Worm (Caenorhabditis elegans) whole organism, L4 larva: ENCODE data around the gene F38A1.15.

Experiments
- Y75B8A.6 ChIP-seq: fragments of 200-800 bp; sonication (Bioruptor generic); IDR thresholded peaks from 2 replicates; pipeline ENCODE4 v1.3.6; 2022; ENCODE audit warnings: missing genetic modification reagents, missing genetic modification characterization, missing compliant biosample characterization
- aly-2 ChIP-seq: sonication (generic microtip); optimal IDR thresholded peaks from 2 replicates; lab custom pipeline; 2018; ENCODE audit warnings: missing biosample characterization, missing genetic modification characterization
- attf-4 ChIP-seq: sonication (generic microtip); optimal IDR thresholded peaks from 3 replicates; lab custom pipeline; 2017; ENCODE audit warnings: missing biosample characterization, missing genetic modification characterization
- ceh-28 ChIP-seq: fragments of 150-350 bp; optimal IDR thresholded peaks from 2 replicates; lab custom pipeline; 2014; ENCODE audit warnings: missing biosample characterization, missing genetic modification reagents, missing genetic modification characterization
- hif-1 ChIP-seq, 2 experiments: sonication (generic microtip); optimal IDR thresholded peaks; 2 replicates each; lab custom pipeline; 2016 to 2017; ENCODE audit warnings: missing compliant biosample characterization in 2 of 2, missing genetic modification characterization in 2 of 2, missing genetic modification reagents in 2 of 2, missing genotype in 2 of 2, mild to moderate bottlenecking in 1 of 2
- jun-1 ChIP-seq: fragments of 150-350 bp; optimal IDR thresholded peaks from 2 replicates; lab custom pipeline; 2014; ENCODE audit warnings: missing biosample characterization, missing genetic modification reagents, missing genetic modification characterization
- lin-13 ChIP-seq: fragments of 150-350 bp; optimal IDR thresholded peaks from 2 replicates; lab custom pipeline; 2014; ENCODE audit warnings: missing biosample characterization, missing genetic modification reagents, missing genetic modification characterization
- lsy-2 ChIP-seq, 2 experiments: fragments of 150-350 bp in 1 of 2; sonication (generic microtip) in 1 of 2; optimal IDR thresholded peaks; 2 replicates each; lab custom pipeline; 2014 to 2017; ENCODE audit warnings: missing biosample characterization in 2 of 2, missing genetic modification characterization in 2 of 2
- nhr-237 ChIP-seq: sonication (generic microtip); optimal IDR thresholded peaks from 2 replicates; lab custom pipeline; 2017; ENCODE audit warnings: missing biosample characterization, missing genetic modification characterization
- pha-4 ChIP-seq, 2 experiments: fragments of 150-350 bp in 1 of 2; fragments of 200-800 bp in 1 of 2; sonication (Bioruptor generic) in 1 of 2; IDR thresholded peaks in 1 of 2; optimal IDR thresholded peaks in 1 of 2; 2 replicates each; pipeline versions ENCODE4 v1.3.6 to Lab custom; 2014 to 2022; ENCODE audit warnings: missing genetic modification characterization in 2 of 2, missing genetic modification reagents in 2 of 2, missing biosample characterization in 1 of 2, missing compliant biosample characterization in 1 of 2
- pqm-1 ChIP-seq: sonication (generic microtip); optimal IDR thresholded peaks from 2 replicates; lab custom pipeline; 2017; ENCODE audit warnings: missing biosample characterization, missing genetic modification characterization
- zip-11 ChIP-seq: fragments of 200-800 bp; sonication (Bioruptor generic); IDR thresholded peaks from 2 replicates; pipeline ENCODE4 v1.3.6; 2022; ENCODE audit warnings: missing genetic modification characterization, missing compliant biosample characterization
- ztf-11 ChIP-seq: fragments of 150-350 bp; optimal IDR thresholded peaks from 2 replicates; lab custom pipeline; 2014; ENCODE audit warnings: missing biosample characterization, missing genetic modification characterization

ce11 chrIV:1209320-1209719, 33.9 kb downstream of the F38A1.15 start:
- no peak for TF ChIP-seq aly-2
- no peak for TF ChIP-seq pha-4 (GFP tag; IDR thresholded peaks at IDR 0.05; lab: Robert Waterston, UW)
- TF ChIP-seq pha-4 (tag; optimal IDR thresholded peaks at IDR 0.05; lab: Kevin White, UChicago) = no peak
- no peak for TF ChIP-seq jun-1 (tag; lab: Kevin White, UChicago)
- no peak for TF ChIP-seq ceh-28
- TF ChIP-seq pqm-1 (tag; lab: Kevin White, UChicago) = no peak
- no peak for TF ChIP-seq attf-4 (tag; lab: Kevin White, UChicago)
- no peak for TF ChIP-seq zip-11 (GFP tag; lab: Robert Waterston, UW)
- TF ChIP-seq lsy-2 (tag; optimal IDR thresholded peaks at IDR 0.05; lab: Kevin White, UChicago) = no peak
- no peak for TF ChIP-seq hif-1 (tag; optimal IDR thresholded peaks at IDR 0.05; lab: Kevin White, UChicago)
- TF ChIP-seq ztf-11 (tag; lab: Kevin White, UChicago) = no peak
- TF ChIP-seq lin-13 = no peak
- TF ChIP-seq nhr-237 (tag; lab: Kevin White, UChicago) = no peak
- no peak for TF ChIP-seq Y75B8A.6 (GFP tag; lab: Robert Waterston, UW)
